Worm (Caenorhabditis elegans): ENCODE measurements around the gene clec-43.

clec-43 gene

DNA sequence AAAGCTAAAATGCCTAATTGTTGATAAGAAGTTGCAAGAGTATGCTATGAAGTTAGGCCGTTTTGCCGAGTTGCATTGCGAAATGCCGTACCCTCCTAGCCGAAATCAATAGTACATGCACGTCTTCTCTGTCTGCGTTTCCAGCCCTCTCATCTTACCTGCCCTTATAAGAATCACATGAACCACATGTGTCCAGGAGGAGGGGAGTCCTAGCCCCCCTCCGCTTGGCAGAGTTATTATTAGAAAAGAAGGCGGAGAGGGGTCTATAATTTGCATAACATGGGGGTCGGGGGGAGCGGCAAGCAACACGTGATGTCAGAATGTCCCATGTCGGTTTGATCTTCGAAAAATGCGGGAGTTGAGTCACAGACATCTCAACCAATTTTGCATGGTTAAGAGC lies 9.2 kb downstream of the clec-43 start:
- TF ChIP-seq vab-15 (tag; optimal IDR thresholded peaks at IDR 0.05): no peak
- no peak for TF ChIP-seq lin-13 (GFP tag; optimal IDR thresholded peaks at IDR 0.05)
- TF ChIP-seq efl-1 (optimal IDR thresholded peaks at IDR 0.05): no peak
- peak in 1 of 2 experiments; percentile 59 for TF ChIP-seq efl-1 (GFP tag; optimal IDR thresholded peaks at IDR 0.05 in 1 of 2)
- peak; percentile 31 for TF ChIP-seq lin-14 (GFP tag; optimal IDR thresholded peaks at IDR 0.05)
- TF ChIP-seq ceh-82 (tag; optimal IDR thresholded peaks at IDR 0.05): peak in 1 of 3 experiments; percentile 5
- TF ChIP-seq fkh-8 (tag; optimal IDR thresholded peaks at IDR 0.05): peak; percentile 9
- TF ChIP-seq grh-1 (GFP tag; IDR thresholded peaks at IDR 0.05): no peak

DNA sequence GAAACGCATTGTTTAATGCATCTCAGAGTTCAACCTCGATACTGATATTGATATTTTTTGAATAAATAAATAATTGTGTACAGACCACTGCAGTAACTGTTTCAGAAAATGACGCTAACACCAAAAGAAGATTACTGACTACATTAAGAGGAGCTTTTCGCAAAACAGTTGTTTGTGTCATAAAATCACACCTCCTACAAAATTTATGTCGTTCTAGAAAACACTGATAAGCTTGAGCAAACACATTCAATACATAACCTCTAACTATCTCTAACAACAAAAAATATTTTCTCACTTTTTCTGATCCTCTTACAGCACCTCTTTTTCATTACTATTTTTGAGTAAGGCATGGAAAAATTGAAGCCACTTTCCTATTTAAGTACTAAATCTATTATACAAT lies 10.8 kb downstream of the clec-43 start, which contains the start of gene fbxc-7:
Gene fbxc-7 (plus strand): TSS at position 301 of the 400 bp plus-strand sequence.
- peak; percentile 15 for TF ChIP-seq elt-2 (tag; optimal IDR thresholded peaks at IDR 0.05)

DNA sequence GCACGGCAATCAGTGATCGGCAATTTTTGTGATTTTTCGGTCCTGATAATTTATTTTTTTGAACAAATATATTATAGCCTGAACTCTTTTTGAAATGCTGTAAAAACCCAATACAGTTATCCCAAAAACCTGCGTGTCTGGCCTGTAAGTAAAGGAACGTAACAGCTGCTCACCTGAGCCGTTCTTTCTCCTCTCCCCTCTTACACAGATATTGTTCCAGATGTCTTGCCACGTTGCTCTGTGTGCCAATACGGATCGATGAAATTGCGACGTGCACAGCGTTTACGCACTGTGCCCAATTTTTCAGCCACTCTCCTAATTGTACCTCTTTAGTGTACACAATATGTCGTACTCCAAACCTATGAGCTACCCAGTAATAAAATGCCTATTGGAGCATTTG lies 14.8 kb downstream of the clec-43 start, which contains the start of gene sdz-4:
Gene sdz-4 (plus strand): TSS at position 301 of the 400 bp plus-strand sequence.
- no peak for TF ChIP-seq nhr-12 (tag; optimal IDR thresholded peaks at IDR 0.05)
- no peak for TF ChIP-seq nhr-84 (tag; optimal IDR thresholded peaks at IDR 0.05)
- no peak for TF ChIP-seq ama-1 (optimal IDR thresholded peaks at IDR 0.05)
- no peak for TF ChIP-seq skn-1 (tag; optimal IDR thresholded peaks at IDR 0.05)
- no peak for TF ChIP-seq ceh-88 (GFP tag; IDR thresholded peaks at IDR 0.05)
- TF ChIP-seq ets-5 (GFP tag; IDR thresholded peaks at IDR 0.05): no peak
- TF ChIP-seq mab-9 (GFP tag; IDR thresholded peaks at IDR 0.05): no peak
- no peak for TF ChIP-seq aha-1 (tag; optimal IDR thresholded peaks at IDR 0.05)
- TF ChIP-seq unc-86 (tag; optimal IDR thresholded peaks at IDR 0.05): no peak
- no peak for TF ChIP-seq nhr-85 (tag)
- no peak for TF ChIP-seq ztf-11 (tag; optimal IDR thresholded peaks at IDR 0.05)
- TF ChIP-seq hlh-4 (tag; optimal IDR thresholded peaks at IDR 0.05): no peak
- no peak for TF ChIP-seq fkh-10 (GFP tag; optimal IDR thresholded peaks at IDR 0.05)
- TF ChIP-seq elt-3 (tag; optimal IDR thresholded peaks at IDR 0.05): no peak

DNA sequence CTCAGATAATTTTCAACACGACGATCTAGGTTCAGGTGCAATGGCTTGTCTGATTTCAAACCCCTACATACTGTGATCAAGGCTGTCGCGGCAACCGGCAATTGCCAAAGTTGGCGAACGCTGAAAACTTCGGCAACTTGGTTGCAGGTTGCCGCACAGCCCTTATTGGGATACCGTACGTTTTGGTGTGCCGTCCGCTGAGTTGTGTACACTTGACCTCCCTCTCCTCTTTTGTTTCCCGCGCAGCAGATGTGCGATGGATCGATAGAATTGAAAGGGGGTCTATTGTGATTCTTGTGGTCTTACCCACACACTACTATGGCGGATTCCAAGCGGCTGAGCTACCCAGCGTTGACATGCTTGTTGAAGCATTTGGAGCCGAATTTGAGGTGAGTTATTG lies 16.4 kb downstream of the clec-43 start, which contains the start of the genes C32B5.18 and C32B5.7:
Gene C32B5.18 (plus strand): TSS at position 301 of the 400 bp plus-strand sequence.
Gene C32B5.7 (plus strand): TSS at position 311 of the 400 bp plus-strand sequence.
- TF ChIP-seq mef-2 (tag; optimal IDR thresholded peaks at IDR 0.05): no peak
- TF ChIP-seq efl-3 (GFP tag; optimal IDR thresholded peaks at IDR 0.05): no peak
- no peak for TF ChIP-seq alr-1 (tag; optimal IDR thresholded peaks at IDR 0.05; ENCODE audit: borderline replicate concordance)
- no peak for TF ChIP-seq nhr-11 (tag; optimal IDR thresholded peaks at IDR 0.05)
- no peak for TF ChIP-seq lin-13 (GFP tag; optimal IDR thresholded peaks at IDR 0.05)
- no peak for TF ChIP-seq zip-4 (GFP tag; optimal IDR thresholded peaks at IDR 0.05)
- TF ChIP-seq egl-13 (tag; optimal IDR thresholded peaks at IDR 0.05): no peak
- TF ChIP-seq tlp-1 (tag; optimal IDR thresholded peaks at IDR 0.05): no peak
- TF ChIP-seq rnt-1 (tag; optimal IDR thresholded peaks at IDR 0.05): no peak
- no peak for TF ChIP-seq unc-62 (GFP tag; optimal IDR thresholded peaks at IDR 0.05)
- no peak for TF ChIP-seq ama-1 (optimal IDR thresholded peaks at IDR 0.05)
- no peak for TF ChIP-seq mab-9 (GFP tag; IDR thresholded peaks at IDR 0.05)
- no peak for TF ChIP-seq elt-2 (tag; optimal IDR thresholded peaks at IDR 0.05)
- no peak for TF ChIP-seq irx-1 (tag; optimal IDR thresholded peaks at IDR 0.05)

DNA sequence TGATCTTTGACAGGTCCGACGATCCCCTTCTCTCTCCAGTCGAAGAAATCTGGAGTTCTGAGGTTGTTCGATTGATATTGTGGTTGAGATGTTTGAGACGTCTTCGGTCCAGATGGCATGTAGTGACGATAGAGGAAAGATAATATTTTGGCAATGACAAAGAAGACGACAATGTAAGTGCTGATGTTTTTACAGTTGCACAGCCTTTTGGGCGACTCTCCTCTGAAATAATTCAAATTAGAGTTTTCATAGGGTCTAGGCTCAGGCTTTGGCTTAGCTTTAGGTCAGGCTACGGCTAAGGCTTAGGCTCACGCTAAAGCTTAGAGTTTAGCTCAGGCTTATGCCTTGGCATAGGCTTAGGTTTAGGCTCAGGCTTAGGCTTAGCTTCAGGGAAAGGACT lies 18.1 kb downstream of the clec-43 start, which contains the start of gene C32B5.13:
Gene C32B5.13 (minus strand): TSS at position 101 of the 400 bp plus-strand sequence.
- no peak for TF ChIP-seq ets-5 (GFP tag; IDR thresholded peaks at IDR 0.05)
- no peak for TF ChIP-seq efl-1 (optimal IDR thresholded peaks at IDR 0.05)
- no peak for TF ChIP-seq efl-1 (GFP tag; optimal IDR thresholded peaks at IDR 0.05 in 1 of 2)
- no peak for TF ChIP-seq lin-35 (GFP tag; optimal IDR thresholded peaks at IDR 0.05)
- no peak for TF ChIP-seq C04F5.9 (tag; optimal IDR thresholded peaks at IDR 0.05)
- no peak for TF ChIP-seq vab-15 (tag; optimal IDR thresholded peaks at IDR 0.05)
- TF ChIP-seq nhr-71 (tag; optimal IDR thresholded peaks at IDR 0.05): no peak
- no peak for TF ChIP-seq blmp-1 (tag; optimal IDR thresholded peaks at IDR 0.05)
- TF ChIP-seq pag-3 (tag; optimal IDR thresholded peaks at IDR 0.05; ENCODE audit: borderline replicate concordance, insufficient read depth): no peak
- TF ChIP-seq nhr-47 (tag; optimal IDR thresholded peaks at IDR 0.05): no peak
- TF ChIP-seq ama-1 (optimal IDR thresholded peaks at IDR 0.05): no peak
- TF ChIP-seq F16B12.6 (tag; optimal IDR thresholded peaks at IDR 0.05): no peak
- TF ChIP-seq nhr-20 (tag; optimal IDR thresholded peaks at IDR 0.05): no peak
- TF ChIP-seq fkh-8 (tag; optimal IDR thresholded peaks at IDR 0.05): no peak
- TF ChIP-seq zag-1 (tag; optimal IDR thresholded peaks at IDR 0.05): no peak
- no peak for TF ChIP-seq mdl-1 (tag; optimal IDR thresholded peaks at IDR 0.05)
- TF ChIP-seq nhr-85 (tag): no peak
- no peak for TF ChIP-seq nhr-19 (GFP tag; conservative IDR thresholded peaks at IDR 0.05)
- no peak for TF ChIP-seq ceh-88 (GFP tag; IDR thresholded peaks at IDR 0.05)
